Worm (Caenorhabditis elegans): ENCODE measurements around the gene C42C1.12.
A peak's percentile ranks its signal among the peaks of the same experiment; 100 is the strongest.

C42C1.12 gene

ce11 chrIV:12268272-12269045, 13.5 kb downstream of the C42C1.12 start, which contains the start of the genes ppm-1.H and rpl-34:
Gene ppm-1.H (minus strand): TSS chrIV:12268322.
Gene rpl-34 (plus strand): TSS chrIV:12268995.
- no peak for TF ChIP-seq ztf-3 (GFP tag; optimal IDR thresholded peaks at IDR 0.05)
- no peak for TF ChIP-seq zfh-2 (GFP tag; conservative IDR thresholded peaks at IDR 0.05)
- TF ChIP-seq B0336.3 (GFP tag; IDR thresholded peaks at IDR 0.05): no peak
- peak; percentile 40; the same call in 1 of the 2 replicates for TF ChIP-seq attf-3 (GFP tag; conservative IDR thresholded peaks at IDR 0.05)
- TF ChIP-seq ceh-79 (tag; optimal IDR thresholded peaks at IDR 0.05): no peak
- TF ChIP-seq hmg-1.2 (GFP tag; IDR thresholded peaks at IDR 0.05): peak; percentile 10; the same call in 1 of the 2 replicates
- TF ChIP-seq somi-1 (GFP tag; optimal IDR thresholded peaks at IDR 0.05): no peak
- no peak for TF ChIP-seq T07F8.4 (tag; optimal IDR thresholded peaks at IDR 0.05)
- no peak for TF ChIP-seq him-1 (tag; optimal IDR thresholded peaks at IDR 0.05)
- TF ChIP-seq lsy-27 (tag; optimal IDR thresholded peaks at IDR 0.05; ENCODE audit: borderline replicate concordance, insufficient read depth): no peak
- no peak for TF ChIP-seq B0261.1 (tag; optimal IDR thresholded peaks at IDR 0.05)
- no peak for TF ChIP-seq C06A6.2 (GFP tag; conservative IDR thresholded peaks at IDR 0.05)
- no peak for TF ChIP-seq ZK185.1 (tag; optimal IDR thresholded peaks at IDR 0.05; ENCODE audit: poor library complexity, severe bottlenecking)
- no peak for TF ChIP-seq B0019.2 (GFP tag; conservative IDR thresholded peaks at IDR 0.05)
- TF ChIP-seq F22D6.2 (tag; optimal IDR thresholded peaks at IDR 0.05): no peak
- no peak for TF ChIP-seq rec-8 (tag; optimal IDR thresholded peaks at IDR 0.05)
- TF ChIP-seq egrh-3 (GFP tag; IDR thresholded peaks at IDR 0.05): no peak
- peak; percentile 76 for TF ChIP-seq lsl-1 (GFP tag; optimal IDR thresholded peaks at IDR 0.05)
- no peak for TF ChIP-seq tbx-9 (tag; optimal IDR thresholded peaks at IDR 0.05; ENCODE audit: borderline replicate concordance)
- no peak for TF ChIP-seq snpc-1.1 (tag; optimal IDR thresholded peaks at IDR 0.05; ENCODE audit: insufficient read depth)
- no peak for TF ChIP-seq hrde-1 (tag; optimal IDR thresholded peaks at IDR 0.05; ENCODE audit: borderline replicate concordance)
- TF ChIP-seq rcor-1 (GFP tag; IDR thresholded peaks at IDR 0.05): no peak
- TF ChIP-seq ztf-18 (tag; optimal IDR thresholded peaks at IDR 0.05): no peak
- 0 out of 2 replicates have a peak, but pooled peaks have one; percentile 18 for TF ChIP-seq K11D2.4 (GFP tag; IDR thresholded peaks at IDR 0.05)
- no peak for TF ChIP-seq die-1 (tag; optimal IDR thresholded peaks at IDR 0.05)
- no peak for TF ChIP-seq rpc-1 (optimal IDR thresholded peaks at IDR 0.05)
- TF ChIP-seq rpc-1 (tag; optimal IDR thresholded peaks at IDR 0.05): no peak
- no peak for TF ChIP-seq sptf-2 (GFP tag; optimal IDR thresholded peaks at IDR 0.05)
- no peak for TF ChIP-seq ekl-4 (GFP tag; IDR thresholded peaks at IDR 0.05)
- no peak for TF ChIP-seq T26A5.8 (tag; optimal IDR thresholded peaks at IDR 0.05)
- no peak for TF ChIP-seq egl-44 (GFP tag; IDR thresholded peaks at IDR 0.05)
- peak in 1 of 3 experiments; percentile 46 for TF ChIP-seq lin-35 (GFP tag; optimal IDR thresholded peaks at IDR 0.05)
- TF ChIP-seq nfya-2 (GFP tag; IDR thresholded peaks at IDR 0.05): no peak
- TF ChIP-seq snpc-4 (GFP tag; optimal IDR thresholded peaks at IDR 0.05): no peak
- peak in 3 of 4 experiments; percentile 7 to 48 (median 29) for TF ChIP-seq snpc-4 (tag; optimal IDR thresholded peaks at IDR 0.05)
- TF ChIP-seq ceh-27 (GFP tag; optimal IDR thresholded peaks at IDR 0.05): peak; percentile 8
- no peak for TF ChIP-seq B0035.1 (tag; optimal IDR thresholded peaks at IDR 0.05)
- no peak for TF ChIP-seq Y95B8A.8 (GFP tag; IDR thresholded peaks at IDR 0.05)
- TF ChIP-seq gei-17 (GFP tag; optimal IDR thresholded peaks at IDR 0.05): no peak
- no peak for TF ChIP-seq nhr-27 (tag; optimal IDR thresholded peaks at IDR 0.05)
- no peak for TF ChIP-seq ama-1 (optimal IDR thresholded peaks at IDR 0.05)
- no peak for TF ChIP-seq ama-1 (GFP tag; optimal IDR thresholded peaks at IDR 0.05)
- TF ChIP-seq mes-4 (tag; optimal IDR thresholded peaks at IDR 0.05): no peak
- no peak for TF ChIP-seq nhr-80 (tag; optimal IDR thresholded peaks at IDR 0.05)
- no peak for TF ChIP-seq xnd-1 (tag; optimal IDR thresholded peaks at IDR 0.05)
- TF ChIP-seq F33H1.4 (GFP tag; IDR thresholded peaks at IDR 0.05): peak; percentile 74
- no peak for TF ChIP-seq ztf-6 (GFP tag; IDR thresholded peaks at IDR 0.05)
- no peak for TF ChIP-seq madf-3 (GFP tag; IDR thresholded peaks at IDR 0.05)

Data from whole organism, young adult.